Worm (Caenorhabditis elegans) whole organism, mixed stage, embryonic: ENCODE data around the gene C32D5.12.

Experiments
- bed-3 ChIP-seq: fragments of 200-800 bp; sonication (Bioruptor generic); optimal IDR thresholded peaks from 3 replicates; lab custom pipeline; 2018; ENCODE audit warnings: mild to moderate bottlenecking, missing genetic modification characterization, moderate library complexity, missing compliant biosample characterization
- blmp-1 ChIP-seq: fragments of 150-350 bp; optimal IDR thresholded peaks from 2 replicates; lab custom pipeline; 2014; ENCODE audit warnings: missing biosample characterization, missing genetic modification characterization
- ceh-39 ChIP-seq: fragments of 150-350 bp; optimal IDR thresholded peaks from 2 replicates; lab custom pipeline; 2014; ENCODE audit warnings: missing biosample characterization, missing genetic modification characterization
- drap-1 ChIP-seq: fragments of 200-800 bp; sonication (Bioruptor generic); optimal IDR thresholded peaks from 3 replicates; lab custom pipeline; 2018; ENCODE audit warnings: mild to moderate bottlenecking, missing genetic modification characterization, missing compliant biosample characterization
- elt-1 ChIP-seq: sonication (generic microtip); optimal IDR thresholded peaks from 2 replicates; lab custom pipeline; 2017; ENCODE audit warnings: missing genetic modification characterization, mild to moderate bottlenecking, missing compliant biosample characterization, antibody characterized with exemption, moderate library complexity, borderline replicate concordance; ENCODE audit not compliant: insufficient read depth
- elt-3 ChIP-seq: fragments of 150-350 bp; optimal IDR thresholded peaks from 2 replicates; lab custom pipeline; 2014; ENCODE audit warnings: missing biosample characterization, missing genetic modification characterization
- flh-1 ChIP-seq: fragments of 200-800 bp; sonication (Bioruptor generic); optimal IDR thresholded peaks from 2 replicates; lab custom pipeline; 2018; ENCODE audit warnings: mild to moderate bottlenecking, missing genetic modification characterization, moderate library complexity, missing compliant biosample characterization
- ham-2 ChIP-seq: fragments of 200-800 bp; sonication (Bioruptor generic); optimal IDR thresholded peaks from 2 replicates; lab custom pipeline; 2018; ENCODE audit warnings: mild to moderate bottlenecking, missing genetic modification characterization, missing compliant biosample characterization
- hlh-1 ChIP-seq: fragments of 150-350 bp; optimal IDR thresholded peaks from 2 replicates; lab custom pipeline; 2014; ENCODE audit warnings: missing biosample characterization, missing genetic modification reagents, missing genetic modification characterization
- lin-13 ChIP-seq: fragments of 150-350 bp; optimal IDR thresholded peaks from 2 replicates; lab custom pipeline; 2014; ENCODE audit warnings: missing biosample characterization, missing genetic modification characterization
- lin-32 ChIP-seq: fragments of 200-800 bp; sonication (Bioruptor generic); optimal IDR thresholded peaks from 2 replicates; lab custom pipeline; 2018; ENCODE audit warnings: mild to moderate bottlenecking, missing genetic modification characterization, missing compliant biosample characterization
- lsy-2 ChIP-seq: fragments of 150-350 bp; optimal IDR thresholded peaks from 2 replicates; lab custom pipeline; 2014; ENCODE audit warnings: missing biosample characterization, missing genetic modification characterization
- mab-5 ChIP-seq: fragments of 150-350 bp; optimal IDR thresholded peaks from 2 replicates; lab custom pipeline; 2014; ENCODE audit warnings: missing biosample characterization, missing genetic modification characterization
- mep-1 ChIP-seq: fragments of 150-350 bp; optimal IDR thresholded peaks from 2 replicates; lab custom pipeline; 2017; ENCODE audit warnings: missing biosample characterization, missing genetic modification reagents, missing genetic modification characterization, inconsistent platforms
- mls-2 ChIP-seq: sonication (generic microtip); optimal IDR thresholded peaks from 2 replicates; lab custom pipeline; 2016; ENCODE audit warnings: mild to moderate bottlenecking, missing genetic modification characterization, moderate library complexity, missing compliant biosample characterization
- nhr-12 ChIP-seq: fragments of 150-350 bp; optimal IDR thresholded peaks from 2 replicates; lab custom pipeline; 2014; ENCODE audit warnings: missing biosample characterization, missing genetic modification characterization
- nhr-2 ChIP-seq: fragments of 150-350 bp; optimal IDR thresholded peaks from 2 replicates; lab custom pipeline; 2014; ENCODE audit warnings: missing biosample characterization, missing genetic modification characterization
- nhr-237 ChIP-seq: fragments of 150-350 bp; optimal IDR thresholded peaks from 2 replicates; lab custom pipeline; 2014; ENCODE audit warnings: missing biosample characterization, missing genetic modification characterization
- nhr-28 ChIP-seq: fragments of 150-350 bp; optimal IDR thresholded peaks from 2 replicates; lab custom pipeline; 2014; ENCODE audit warnings: missing biosample characterization, missing genetic modification characterization
- nhr-76 ChIP-seq: sonication (generic microtip); optimal IDR thresholded peaks from 2 replicates; lab custom pipeline; 2017; ENCODE audit warnings: missing biosample characterization, missing genetic modification characterization
- pha-4 ChIP-seq: fragments of 150-350 bp; optimal IDR thresholded peaks from 2 replicates; lab custom pipeline; 2018; ENCODE audit warnings: missing biosample characterization, missing genetic modification reagents, missing genetic modification characterization
- sem-2 ChIP-seq: fragments of 200-800 bp; sonication (Bioruptor generic); optimal IDR thresholded peaks from 2 replicates; lab custom pipeline; 2018; ENCODE audit warnings: mild to moderate bottlenecking, missing genetic modification characterization, missing compliant biosample characterization
- snpc-4 ChIP-seq: fragments of 150-350 bp; optimal IDR thresholded peaks from 2 replicates; lab custom pipeline; 2014; ENCODE audit warnings: missing biosample characterization, missing genetic modification characterization
- sptf-1 ChIP-seq: sonication (generic microtip); optimal IDR thresholded peaks from 2 replicates; lab custom pipeline; 2017; ENCODE audit warnings: mild to moderate bottlenecking, missing genetic modification characterization, moderate library complexity, missing compliant biosample characterization
- tbx-8 ChIP-seq: fragments of 200-800 bp; sonication (Bioruptor generic); optimal IDR thresholded peaks from 2 replicates; lab custom pipeline; 2018; ENCODE audit warnings: mild to moderate bottlenecking, missing genetic modification characterization, moderate library complexity, missing compliant biosample characterization
- unc-120 ChIP-seq: sonication (generic microtip); optimal IDR thresholded peaks from 2 replicates; lab custom pipeline; 2017; ENCODE audit warnings: missing genetic modification characterization, missing compliant biosample characterization; ENCODE audit not compliant: poor library complexity, severe bottlenecking
- unc-39 ChIP-seq: fragments of 150-350 bp; optimal IDR thresholded peaks from 2 replicates; lab custom pipeline; 2014; ENCODE audit warnings: missing biosample characterization, missing genetic modification characterization
- unc-62 ChIP-seq: fragments of 150-350 bp; optimal IDR thresholded peaks from 2 replicates; lab custom pipeline; 2014; ENCODE audit warnings: missing biosample characterization, missing genetic modification reagents, missing genetic modification characterization
- zip-8 ChIP-seq: fragments of 150-350 bp; optimal IDR thresholded peaks from 2 replicates; lab custom pipeline; 2014; ENCODE audit warnings: missing biosample characterization, missing genetic modification characterization
- ztf-11 ChIP-seq: fragments of 150-350 bp; optimal IDR thresholded peaks from 2 replicates; lab custom pipeline; 2014; ENCODE audit warnings: missing biosample characterization, missing genetic modification characterization

C32D5.12 gene

DNA sequence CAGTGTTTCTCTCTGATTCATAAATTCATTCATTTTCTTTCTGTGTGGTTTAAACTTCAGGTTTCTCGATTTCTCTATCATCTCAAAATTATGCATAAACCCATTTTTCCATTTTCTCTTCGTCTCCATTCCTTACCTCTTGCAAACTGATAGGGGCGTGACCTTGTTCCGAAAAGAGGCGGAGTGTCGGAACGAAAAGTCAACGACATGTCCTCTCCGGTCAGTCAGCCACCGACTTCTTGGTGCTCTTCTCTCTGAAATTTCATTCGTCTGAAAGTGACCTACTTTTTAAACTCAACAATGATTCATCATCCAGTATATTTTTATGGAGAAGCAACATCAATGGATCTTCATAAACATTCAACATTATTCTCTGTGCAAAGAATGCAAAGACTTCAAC, 22.1 kb upstream of the C32D5.12 start, which contains the start of gene F58F12.12:
F58F12.12 (plus strand) TSS at position 301 of the 400 bp plus-strand sequence.
- TF ChIP-seq ceh-39 (tag; lab: Kevin White, UChicago) (no peak), zip-8 (tag; lab: Kevin White, UChicago) (no peak), mep-1 (tag; lab: Kevin White, UChicago) (no peak), nhr-12 (tag; lab: Kevin White, UChicago) (no peak), elt-1 (tag; lab: Kevin White, UChicago) (no peak), sptf-1 (tag; lab: Kevin White, UChicago) (no peak), ztf-11 (tag; lab: Kevin White, UChicago) (no peak), nhr-2 (no peak), drap-1 (GFP tag; lab: Kevin White, UChicago) (no peak)

DNA sequence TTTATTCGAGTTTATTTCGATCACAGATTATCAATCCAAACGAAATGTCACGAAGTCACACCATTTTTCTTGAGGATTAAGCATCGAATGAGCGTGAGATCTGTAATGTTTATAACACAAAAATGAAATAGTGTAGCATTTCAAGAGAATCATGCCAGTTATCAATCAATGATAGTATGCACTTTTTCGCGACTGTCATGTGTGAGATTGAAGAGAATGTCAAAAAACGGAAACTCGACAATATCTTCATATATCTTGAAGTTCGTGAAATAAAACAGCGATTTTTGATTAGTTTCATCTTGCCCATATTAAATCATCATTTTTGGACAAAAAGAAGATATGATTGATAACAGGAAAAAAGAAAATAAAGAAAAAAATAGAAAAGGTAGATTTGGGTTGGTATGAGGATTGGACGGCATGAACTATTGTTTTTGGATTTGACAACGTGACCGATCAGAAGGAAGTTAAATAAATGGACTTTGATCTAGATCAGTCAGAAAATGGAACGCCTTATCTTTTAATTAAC, 20.3 kb upstream of the C32D5.12 start:
- TF ChIP-seq zip-8 (tag; lab: Kevin White, UChicago) (no peak), lin-32 (no peak), mab-5 (tag; lab: Kevin White, UChicago) (no peak), unc-39 (tag; lab: Kevin White, UChicago) (no peak), flh-1 (GFP tag; lab: Kevin White, UChicago) (no peak), ham-2 (no peak), unc-120 (tag; lab: Kevin White, UChicago) (no peak), mls-2 (no peak), bed-3 (GFP tag; lab: Kevin White, UChicago) (no peak), nhr-237 (no peak), elt-3 (tag; lab: Kevin White, UChicago) (no peak), tbx-8 (no peak)

DNA sequence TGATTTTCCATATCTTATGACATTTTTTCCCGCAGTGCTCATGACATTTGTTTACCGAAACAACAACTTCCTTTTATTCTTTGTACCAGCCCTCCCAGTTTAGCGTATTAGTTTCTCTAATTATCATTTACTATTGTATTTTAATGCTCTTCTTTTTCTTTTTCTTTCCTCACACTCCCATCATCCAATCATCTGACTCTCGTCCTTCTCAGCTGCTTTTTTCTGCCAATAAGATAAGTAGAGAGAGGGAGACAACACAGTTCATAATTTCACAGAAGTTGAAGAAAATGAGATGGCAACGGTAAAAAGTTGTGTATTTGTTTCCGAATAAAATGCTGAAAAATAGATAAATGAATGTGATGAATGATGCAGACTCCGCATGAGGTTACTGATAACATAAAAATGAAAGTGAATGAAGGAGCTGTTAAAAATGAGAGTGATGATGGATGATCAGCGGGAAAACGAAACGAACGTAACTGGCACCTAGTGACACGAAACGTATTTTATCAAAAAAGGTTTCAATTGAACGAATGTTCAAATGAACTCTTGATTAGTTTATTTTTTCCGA, 18.7 kb upstream of the C32D5.12 start:
- no peak for TF ChIP-seq drap-1 (GFP tag; lab: Kevin White, UChicago)
- TF ChIP-seq, all 35 proteins: peak for 0

DNA sequence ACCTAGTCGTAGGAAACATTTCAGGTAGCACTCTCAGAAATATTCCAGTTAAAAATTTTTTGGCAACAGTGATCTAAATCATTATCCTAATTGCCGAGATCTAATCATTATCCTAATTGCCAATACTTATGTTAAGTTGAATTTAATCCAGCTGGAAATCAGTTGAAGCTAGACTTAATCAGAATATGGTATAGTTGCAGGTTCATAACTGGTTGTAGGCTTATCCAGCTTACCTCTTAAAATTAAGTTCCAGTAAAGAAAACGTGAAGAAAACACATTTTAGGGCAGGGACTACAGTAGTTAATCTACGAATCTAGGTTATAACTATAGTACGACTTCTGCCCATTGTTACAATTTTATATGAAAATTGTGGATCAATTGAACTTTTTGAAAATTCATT, 17.9 kb upstream of the C32D5.12 start:
- no peak for TF ChIP-seq unc-62 (GFP tag; lab: Kevin White, UChicago)
- no peak for TF ChIP-seq ztf-11 (tag; lab: Kevin White, UChicago)
- TF ChIP-seq snpc-4 (tag; lab: Kevin White, UChicago): no peak
- TF ChIP-seq mls-2: no peak
- TF ChIP-seq flh-1 (GFP tag; lab: Kevin White, UChicago): no peak
- TF ChIP-seq unc-39 (tag; lab: Kevin White, UChicago): no peak
- TF ChIP-seq lin-13 (tag; lab: Kevin White, UChicago): no peak
- TF ChIP-seq drap-1 (GFP tag; lab: Kevin White, UChicago): no peak
- no peak for TF ChIP-seq lin-32
- TF ChIP-seq ceh-39 (tag; lab: Kevin White, UChicago): no peak

DNA sequence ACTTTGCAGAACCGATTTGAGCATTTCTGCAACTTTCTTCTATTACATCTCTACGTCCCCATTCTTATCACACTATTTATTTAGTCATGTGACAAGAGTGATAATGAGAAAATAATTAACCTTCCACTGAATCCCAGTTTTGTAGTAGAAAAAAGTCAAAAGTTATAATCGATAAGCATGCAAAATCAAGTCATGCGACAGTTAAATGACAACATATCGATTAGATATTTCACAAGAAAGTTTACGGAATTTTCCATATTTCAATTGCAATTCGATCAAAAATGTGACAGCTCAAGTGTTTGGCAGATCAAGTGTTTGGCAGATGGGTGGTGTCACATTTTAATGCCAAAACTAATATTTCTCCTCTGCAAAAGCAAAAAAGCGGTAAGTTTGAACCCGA, 15.8 kb upstream of the C32D5.12 start:
- no peak for TF ChIP-seq tbx-8
- no peak for TF ChIP-seq lin-32
- TF ChIP-seq unc-120 (tag; lab: Kevin White, UChicago): no peak
- no peak for TF ChIP-seq hlh-1 (tag; lab: Kevin White, UChicago)
- no peak for TF ChIP-seq nhr-28 (tag; lab: Kevin White, UChicago)
- TF ChIP-seq unc-62 (GFP tag; lab: Kevin White, UChicago): no peak
- TF ChIP-seq ceh-39 (tag; lab: Kevin White, UChicago): no peak
- TF ChIP-seq unc-39 (tag; lab: Kevin White, UChicago): no peak
- TF ChIP-seq ham-2: no peak
- no peak for TF ChIP-seq snpc-4 (tag; lab: Kevin White, UChicago)
- no peak for TF ChIP-seq blmp-1 (tag; lab: Kevin White, UChicago)
- TF ChIP-seq nhr-237: no peak
- no peak for TF ChIP-seq lsy-2 (tag; lab: Kevin White, UChicago)
- no peak for TF ChIP-seq pha-4 (tag; lab: Kevin White, UChicago)
- TF ChIP-seq drap-1 (GFP tag; lab: Kevin White, UChicago): no peak
- TF ChIP-seq nhr-76: no peak
- no peak for TF ChIP-seq sem-2 (GFP tag; lab: Kevin White, UChicago)
